Worm (Caenorhabditis elegans) whole organism, L4 larva: ENCODE data around the gene pigw-1.
A peak's percentile ranks its signal among the peaks of the same experiment; 100 is the strongest.

Experiments used
- F49E8.2 ChIP-seq: sonication (generic microtip); optimal IDR thresholded peaks from 2 replicates; lab custom pipeline; 2016; ENCODE audit warnings: missing compliant biosample characterization, mild to moderate bottlenecking, missing genetic modification characterization, borderline replicate concordance
- T20F7.1 ChIP-seq: fragments of 200-800 bp; sonication (Bioruptor generic); optimal IDR thresholded peaks from 2 replicates; lab custom pipeline; 2018; ENCODE audit warnings: mild to moderate bottlenecking, missing genetic modification characterization, missing compliant biosample characterization
- aha-1 ChIP-seq: fragments of 150-350 bp; peaks from one replicate; lab custom pipeline; 2014; ENCODE audit warnings: missing biosample characterization, missing genetic modification characterization
- attf-4 ChIP-seq: sonication (generic microtip); optimal IDR thresholded peaks from 3 replicates; lab custom pipeline; 2017; ENCODE audit warnings: missing biosample characterization, missing genetic modification characterization
- ceh-20 ChIP-seq: fragments of 200-800 bp; sonication (Bioruptor generic); IDR thresholded peaks from 2 replicates; pipeline ENCODE4 v1.3.6; 2022; ENCODE audit warnings: missing genetic modification reagents, missing genetic modification characterization, missing compliant biosample characterization
- ceh-28 ChIP-seq: fragments of 150-350 bp; optimal IDR thresholded peaks from 2 replicates; lab custom pipeline; 2014; ENCODE audit warnings: missing biosample characterization, missing genetic modification reagents, missing genetic modification characterization
- ceh-32 ChIP-seq: sonication (generic microtip); optimal IDR thresholded peaks from 2 replicates; lab custom pipeline; 2016; ENCODE audit warnings: mild to moderate bottlenecking, missing genetic modification characterization, missing compliant biosample characterization; ENCODE audit not compliant: poor library complexity
- ceh-62 ChIP-seq: sonication (generic microtip); optimal IDR thresholded peaks from 2 replicates; lab custom pipeline; 2017; ENCODE audit warnings: missing biosample characterization, missing genetic modification characterization
- ctbp-1 ChIP-seq: fragments of 200-800 bp; sonication (Bioruptor generic); IDR thresholded peaks from 2 replicates; pipeline ENCODE4 v1.3.6; 2022; ENCODE audit warnings: missing genetic modification reagents, missing genetic modification characterization, missing compliant biosample characterization
- dmd-9 ChIP-seq: fragments of 200-800 bp; sonication (Bioruptor generic); IDR thresholded peaks from 2 replicates; pipeline ENCODE4 v1.3.6; 2022; ENCODE audit warnings: missing genetic modification reagents, missing genetic modification characterization, missing compliant biosample characterization
- dpl-1 ChIP-seq: fragments of 150-350 bp; optimal IDR thresholded peaks from 2 replicates; lab custom pipeline; 2014; ENCODE audit warnings: missing biosample characterization, missing genetic modification reagents, missing genetic modification characterization
- egl-27 ChIP-seq: sonication (generic microtip); optimal IDR thresholded peaks from 3 replicates; lab custom pipeline; 2017; ENCODE audit warnings: missing biosample characterization, missing genetic modification reagents, missing genetic modification characterization
- fos-1 ChIP-seq: fragments of 150-350 bp; optimal IDR thresholded peaks from 2 replicates; lab custom pipeline; 2014; ENCODE audit warnings: missing biosample characterization, missing genetic modification characterization
- hif-1 ChIP-seq, 2 experiments: sonication (generic microtip); optimal IDR thresholded peaks; 2 replicates each; lab custom pipeline; 2016 to 2017; ENCODE audit warnings: missing compliant biosample characterization in 2 of 2, missing genetic modification characterization in 2 of 2, missing genetic modification reagents in 2 of 2, missing genotype in 2 of 2, mild to moderate bottlenecking in 1 of 2
- jun-1 ChIP-seq: fragments of 150-350 bp; optimal IDR thresholded peaks from 2 replicates; lab custom pipeline; 2014; ENCODE audit warnings: missing biosample characterization, missing genetic modification reagents, missing genetic modification characterization
- lin-29 ChIP-seq: fragments of 200-800 bp; sonication (Bioruptor generic); IDR thresholded peaks from 2 replicates; pipeline ENCODE4 v1.3.6; 2022; ENCODE audit warnings: missing genetic modification reagents, missing genetic modification characterization, missing compliant biosample characterization
- lin-38 ChIP-seq: fragments of 200-800 bp; sonication (Bioruptor generic); IDR thresholded peaks from 2 replicates; pipeline ENCODE4 v1.3.6; 2022; ENCODE audit warnings: missing genetic modification reagents, missing genetic modification characterization, missing compliant biosample characterization
- mdl-1 ChIP-seq, 2 experiments: fragments of 150-350 bp in 1 of 2; sonication (generic microtip) in 1 of 2; optimal IDR thresholded peaks; 2 replicates each; lab custom pipeline; 2014 to 2017; ENCODE audit warnings: missing biosample characterization in 2 of 2, missing genetic modification characterization in 2 of 2
- mes-2 ChIP-seq: sonication (generic microtip); optimal IDR thresholded peaks from 2 replicates; lab custom pipeline; 2016; ENCODE audit warnings: missing genotype, mild to moderate bottlenecking, missing genetic modification characterization, missing compliant biosample characterization; ENCODE audit not compliant: poor library complexity, severe bottlenecking
- nhr-102 ChIP-seq: sonication (generic microtip); optimal IDR thresholded peaks from 2 replicates; lab custom pipeline; 2016; ENCODE audit warnings: mild to moderate bottlenecking, missing genetic modification characterization, moderate library complexity, missing compliant biosample characterization
- nhr-111 ChIP-seq: fragments of 200-800 bp; sonication (Bioruptor generic); optimal IDR thresholded peaks from 2 replicates; lab custom pipeline; 2018; ENCODE audit warnings: mild to moderate bottlenecking, missing genetic modification characterization, missing compliant biosample characterization
- nhr-76 ChIP-seq: fragments of 150-350 bp; optimal IDR thresholded peaks from 2 replicates; lab custom pipeline; 2014; ENCODE audit warnings: missing biosample characterization, missing genetic modification characterization
- nhr-77 ChIP-seq: fragments of 150-350 bp; optimal IDR thresholded peaks from 2 replicates; lab custom pipeline; 2014; ENCODE audit warnings: missing biosample characterization, missing genetic modification characterization
- pha-4 ChIP-seq, 2 experiments: fragments of 150-350 bp in 1 of 2; fragments of 200-800 bp in 1 of 2; sonication (Bioruptor generic) in 1 of 2; IDR thresholded peaks in 1 of 2; optimal IDR thresholded peaks in 1 of 2; 2 replicates each; pipeline versions ENCODE4 v1.3.6 to Lab custom; 2014 to 2022; ENCODE audit warnings: missing genetic modification characterization in 2 of 2, missing genetic modification reagents in 2 of 2, missing biosample characterization in 1 of 2, missing compliant biosample characterization in 1 of 2
- php-3 ChIP-seq: fragments of 200-800 bp; sonication (Bioruptor generic); IDR thresholded peaks from 2 replicates; pipeline ENCODE4 v1.3.6; 2022; ENCODE audit warnings: missing genetic modification reagents, missing genetic modification characterization, missing compliant biosample characterization
- pqm-1 ChIP-seq: sonication (generic microtip); optimal IDR thresholded peaks from 2 replicates; lab custom pipeline; 2017; ENCODE audit warnings: missing biosample characterization, missing genetic modification characterization
- saeg-2 ChIP-seq: fragments of 200-800 bp; sonication (Bioruptor generic); IDR thresholded peaks from 2 replicates; pipeline ENCODE4 v1.3.6; 2022; ENCODE audit warnings: missing genetic modification reagents, missing genetic modification characterization, missing compliant biosample characterization
- set-16 ChIP-seq: fragments of 200-800 bp; sonication (Bioruptor generic); IDR thresholded peaks from 2 replicates; pipeline ENCODE4 v1.3.6; 2022; ENCODE audit warnings: missing genetic modification reagents, missing genetic modification characterization, missing compliant biosample characterization
- spr-3 ChIP-seq: fragments of 200-800 bp; sonication (Bioruptor generic); optimal IDR thresholded peaks from 2 replicates; lab custom pipeline; 2018; ENCODE audit warnings: mild to moderate bottlenecking, missing genetic modification characterization, missing compliant biosample characterization
- tra-1 ChIP-seq: fragments of 200-800 bp; sonication (Bioruptor generic); IDR thresholded peaks from 2 replicates; pipeline ENCODE4 v1.3.6; 2022; ENCODE audit warnings: missing genetic modification reagents, missing genetic modification characterization, missing compliant biosample characterization
- unc-130 ChIP-seq: sonication (generic microtip); optimal IDR thresholded peaks from 2 replicates; lab custom pipeline; 2016; ENCODE audit warnings: missing genetic modification reagents, missing genetic modification characterization, missing compliant biosample characterization
- unc-39 ChIP-seq: sonication (generic microtip); optimal IDR thresholded peaks from 2 replicates; lab custom pipeline; 2017; ENCODE audit warnings: missing biosample characterization, missing genetic modification characterization
- unc-62 ChIP-seq, 3 experiments: fragments of 150-350 bp in 1 of 3; sonication (generic microtip); optimal IDR thresholded peaks in 2 of 3; peaks in 1 of 3; 1 replicate in 1 of 3; 2 replicates in 2 of 3; lab custom pipeline; 2014 to 2017; ENCODE audit warnings: missing biosample characterization in 3 of 3, missing genetic modification characterization in 3 of 3, missing genetic modification reagents in 3 of 3, missing genotype in 1 of 3
- vab-7 ChIP-seq: fragments of 200-800 bp; sonication (Bioruptor generic); IDR thresholded peaks from 2 replicates; pipeline ENCODE4 v1.3.6; 2022; ENCODE audit warnings: missing genetic modification reagents, missing genetic modification characterization, missing compliant biosample characterization
- zfp-2 ChIP-seq: sonication (generic microtip); optimal IDR thresholded peaks from 2 replicates; lab custom pipeline; 2016; ENCODE audit warnings: mild to moderate bottlenecking, missing genetic modification characterization, missing compliant biosample characterization

pigw-1 gene

DNA sequence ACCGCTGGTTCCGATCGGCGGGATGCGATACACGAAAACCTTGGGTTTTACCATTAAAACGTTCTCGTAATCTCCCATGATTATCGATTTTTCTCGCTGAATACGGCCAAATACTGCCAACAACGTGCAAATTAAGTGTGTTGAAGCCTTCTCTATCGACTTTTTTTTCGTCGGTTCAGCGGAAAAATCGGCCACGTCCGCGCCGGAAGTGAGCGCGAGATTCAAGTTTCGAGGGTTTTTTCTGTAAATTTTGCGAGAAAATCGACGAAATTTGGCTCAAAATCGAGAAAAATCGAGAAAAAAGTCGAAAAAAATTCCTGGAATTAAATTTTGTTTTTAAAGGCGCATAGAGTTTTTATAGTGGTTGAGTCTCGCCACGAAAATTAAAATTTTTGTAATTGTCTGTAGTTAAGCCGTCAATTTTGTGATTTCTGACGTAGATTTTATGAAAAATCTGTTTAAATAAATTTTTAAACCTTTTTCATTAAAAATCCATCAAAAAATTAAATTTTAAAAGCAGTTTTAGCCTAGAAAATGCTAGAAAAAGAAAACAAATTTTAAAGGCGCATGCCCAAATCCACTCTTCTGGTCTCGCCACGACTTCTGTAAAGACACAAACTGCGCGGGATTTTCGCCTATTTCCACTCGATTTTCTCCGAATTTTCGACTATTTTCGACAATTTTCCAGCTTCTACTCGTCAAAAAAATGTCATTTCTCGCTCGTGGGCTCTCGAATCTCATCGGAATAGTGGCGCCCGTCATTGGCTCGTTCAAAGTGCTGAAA lies 34.6 kb upstream of the pigw-1 start, which contains the start of the genes ncap-1 and Y110A2AR.1:
Gene ncap-1 (minus strand): TSS at position 241 of the 784 bp plus-strand sequence.
Gene Y110A2AR.1 (plus strand): TSS at position 637 of the 784 bp plus-strand sequence.
- TF ChIP-seq dpl-1 (peak; percentile 65), aha-1 (tag; lab: Kevin White, UChicago) (peak; percentile 62), hif-1 (tag; optimal IDR thresholded peaks at IDR 0.05; lab: Kevin White, UChicago) (peak in 1 of 2 experiments; percentile 26), unc-130 (peak; percentile 55), F49E8.2 (peak; percentile 85), unc-62 (GFP tag; optimal IDR thresholded peaks at IDR 0.05 in 1 of 2; lab: Kevin White, UChicago) (peak in 1 of 2 experiments; percentile 18), unc-62 (tag; optimal IDR thresholded peaks at IDR 0.05; lab: Kevin White, UChicago) (no peak), spr-3 (GFP tag; lab: Kevin White, UChicago) (no peak), mes-2 (peak; percentile 78), lin-38 (peak; percentile 10; the same call in 1 of the 2 replicates), dmd-9 (GFP tag; lab: Robert Waterston, UW) (no peak)

DNA sequence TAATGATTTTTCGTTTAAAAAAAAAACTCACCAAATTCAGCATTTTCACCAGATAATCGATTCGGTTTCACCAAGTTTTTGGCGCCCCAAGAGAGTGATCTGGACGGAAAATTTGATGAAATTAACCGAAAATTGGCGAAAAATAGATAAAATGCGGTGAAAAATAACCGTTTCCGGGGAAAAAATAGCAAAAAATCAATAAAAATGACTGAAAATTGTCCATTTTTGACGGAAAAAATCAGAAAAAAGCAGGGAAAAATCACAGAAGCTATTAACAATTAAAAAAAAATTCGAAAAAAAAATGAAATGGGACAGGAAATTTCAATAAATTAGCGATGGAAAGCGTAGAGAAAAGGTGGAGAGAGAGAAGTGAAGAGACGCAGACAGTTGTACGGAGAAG lies 28.8 kb upstream of the pigw-1 start, which contains the start of gene ubc-15:
Gene ubc-15 (minus strand): TSS at position 101 of the 400 bp plus-strand sequence.
- TF ChIP-seq lin-29 (GFP tag; lab: Robert Waterston, UW) (no peak), nhr-102 (tag; lab: Kevin White, UChicago) (no peak), fos-1 (tag; lab: Kevin White, UChicago) (no peak), saeg-2 (no peak), ceh-32 (tag; lab: Kevin White, UChicago) (no peak)

DNA sequence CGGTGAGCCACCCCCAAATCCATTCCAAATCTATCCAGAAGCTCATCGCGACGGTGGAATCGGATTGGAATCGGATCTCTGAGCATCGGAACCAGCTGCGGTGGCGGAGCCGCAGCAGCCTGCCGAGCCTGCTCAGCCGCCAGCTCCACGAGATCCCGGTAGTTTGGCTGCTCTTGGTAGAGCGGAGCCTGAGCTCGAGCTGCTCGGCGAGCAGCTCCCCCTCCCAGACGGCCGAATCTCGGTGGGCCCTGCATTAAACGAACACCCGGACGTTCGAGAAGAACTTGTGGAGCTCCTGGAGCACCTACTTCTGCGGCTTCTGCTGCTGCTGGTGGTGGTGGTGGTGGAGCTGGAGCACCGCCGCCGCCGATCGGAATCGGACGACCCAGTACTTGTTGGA lies 19.0 kb upstream of the pigw-1 start:
- TF ChIP-seq nhr-77 (tag; lab: Kevin White, UChicago) (no peak), pha-4 (GFP tag; IDR thresholded peaks at IDR 0.05; lab: Robert Waterston, UW) (peak; percentile 64; the same call in 1 of the 2 replicates), pha-4 (tag; optimal IDR thresholded peaks at IDR 0.05; lab: Kevin White, UChicago) (no peak), aha-1 (tag; lab: Kevin White, UChicago) (peak; percentile 63), set-16 (GFP tag; lab: Robert Waterston, UW) (peak; percentile 96)

DNA sequence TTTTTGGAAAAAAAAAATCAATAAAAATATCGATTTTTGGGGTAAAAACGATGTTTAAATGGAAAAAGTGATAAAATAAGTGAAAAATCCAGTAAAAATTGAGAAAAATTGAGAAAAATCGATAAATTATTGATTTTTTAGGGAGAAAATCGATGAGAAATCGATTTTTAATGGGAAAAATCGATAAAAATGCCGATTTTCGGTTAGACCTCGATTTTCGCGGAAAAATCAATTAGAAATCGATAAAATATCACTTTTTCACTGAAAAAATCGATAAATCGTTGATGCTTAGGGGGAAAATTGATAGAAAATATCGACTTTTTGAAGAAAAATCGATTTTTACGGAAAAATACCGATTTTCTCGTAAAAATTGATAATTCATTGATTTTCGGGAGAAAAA lies 16.4 kb upstream of the pigw-1 start:
- TF ChIP-seq ceh-28 (tag; lab: Kevin White, UChicago) (peak; percentile 92), nhr-76 (tag; lab: Kevin White, UChicago) (no peak)

DNA sequence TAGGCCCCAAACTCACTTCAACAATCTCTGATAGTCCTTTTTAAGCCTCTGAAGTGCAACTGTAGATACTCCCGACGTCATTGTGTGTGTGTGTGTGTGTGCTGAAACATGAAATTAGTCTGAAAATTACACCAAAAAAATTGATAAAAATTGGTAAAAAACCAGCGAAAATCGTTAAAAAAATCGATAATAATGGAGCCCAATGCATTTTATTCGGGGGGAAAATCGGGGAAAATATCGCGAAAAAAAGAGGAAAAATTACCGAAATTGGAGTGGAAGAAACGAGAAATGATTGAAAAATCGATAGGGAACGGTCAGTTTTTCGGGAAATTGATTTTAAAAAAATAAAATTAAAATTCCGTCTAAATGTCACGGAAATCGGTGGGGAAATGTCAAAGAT lies 15.5 kb upstream of the pigw-1 start, which contains the start of gene ubc-26:
Gene ubc-26 (minus strand): TSS at position 101 of the 400 bp plus-strand sequence.
- TF ChIP-seq egl-27 (tag; lab: Kevin White, UChicago) (no peak), ceh-62 (no peak), vab-7 (GFP tag; lab: Robert Waterston, UW) (no peak), T20F7.1 (GFP tag; lab: Kevin White, UChicago) (no peak), mdl-1 (tag; optimal IDR thresholded peaks at IDR 0.05; lab: Kevin White, UChicago) (no peak), zfp-2 (no peak), unc-130 (no peak)
- TF ChIP-seq, all 104 proteins: peak for 0

DNA sequence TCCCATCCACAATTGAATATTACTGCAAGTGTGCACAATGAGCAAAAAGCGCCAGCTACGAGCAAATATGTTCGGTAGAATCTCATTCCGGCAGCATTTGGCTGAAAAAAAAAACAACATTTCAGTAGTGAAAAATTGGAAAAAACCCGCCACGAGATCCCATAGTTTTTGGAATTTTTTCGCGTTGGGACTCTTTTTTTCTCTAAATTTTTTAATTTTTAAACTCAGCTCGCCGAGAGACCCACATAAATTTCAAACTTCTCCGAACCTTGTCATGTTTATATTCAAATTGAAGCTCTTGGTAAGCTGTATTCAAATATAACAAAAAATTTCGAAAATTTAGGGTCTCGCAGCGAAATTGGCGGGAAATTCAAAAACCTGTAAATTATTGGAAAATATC lies 9.6 kb upstream of the pigw-1 start, which contains the start of gene sqv-2:
Gene sqv-2 (minus strand): TSS at position 101 of the 400 bp plus-strand sequence.
- TF ChIP-seq nhr-111 (GFP tag; lab: Kevin White, UChicago) (no peak), ceh-20 (GFP tag; lab: Robert Waterston, UW) (no peak), spr-3 (GFP tag; lab: Kevin White, UChicago) (no peak), ctbp-1 (GFP tag; lab: Robert Waterston, UW) (no peak), tra-1 (GFP tag; lab: Robert Waterston, UW) (no peak), jun-1 (no peak), attf-4 (no peak), pqm-1 (tag; lab: Kevin White, UChicago) (no peak), php-3 (no peak), unc-39 (no peak)
